Worm (Caenorhabditis elegans): ENCODE data around the gene C06C6.8.

C06C6.8 gene

ce11 chrV:15970820-15971219 lies 26.1 kb upstream of the C06C6.8 start:
- TF ChIP-seq hlh-6 (tag; optimal IDR thresholded peaks at IDR 0.05) = no peak
- no peak for TF ChIP-seq pag-3 (tag; optimal IDR thresholded peaks at IDR 0.05; ENCODE audit: borderline replicate concordance)
- TF ChIP-seq ztf-16 (tag; optimal IDR thresholded peaks at IDR 0.05) = no peak
- no peak for TF ChIP-seq pat-9 (tag; optimal IDR thresholded peaks at IDR 0.05)
- no peak for TF ChIP-seq hlh-30 (tag; optimal IDR thresholded peaks at IDR 0.05; ENCODE audit: insufficient read depth)
- TF ChIP-seq hlh-8 (tag; optimal IDR thresholded peaks at IDR 0.05) = no peak
- TF ChIP-seq F13H6.1 (tag; optimal IDR thresholded peaks at IDR 0.05) = no peak
- no peak for TF ChIP-seq ceh-45 (GFP tag; IDR thresholded peaks at IDR 0.05)
- no peak for TF ChIP-seq nhr-232 (tag; optimal IDR thresholded peaks at IDR 0.05)
- TF ChIP-seq dve-1 (tag; optimal IDR thresholded peaks at IDR 0.05) = no peak
- TF ChIP-seq pax-1 (tag; optimal IDR thresholded peaks at IDR 0.05) = no peak
- TF ChIP-seq ahr-1 (tag; optimal IDR thresholded peaks at IDR 0.05) = no peak
- TF ChIP-seq nhr-11 (tag; optimal IDR thresholded peaks at IDR 0.05) = no peak
- no peak for TF ChIP-seq ceh-18 (tag; optimal IDR thresholded peaks at IDR 0.05)
- no peak for TF ChIP-seq lim-6 (tag; optimal IDR thresholded peaks at IDR 0.05)
- no peak for TF ChIP-seq ceh-24 (tag; optimal IDR thresholded peaks at IDR 0.05)
- no peak for TF ChIP-seq ceh-9 (tag; optimal IDR thresholded peaks at IDR 0.05)
- TF ChIP-seq rnt-1 (tag; optimal IDR thresholded peaks at IDR 0.05) = no peak

- TF ChIP-seq K02D7.2 (tag; optimal IDR thresholded peaks at IDR 0.05) = no peak
- no peak for TF ChIP-seq Y22D7AL.16 (tag; optimal IDR thresholded peaks at IDR 0.05)
Measured at ce11 chrV:15972484-15972883, 24.5 kb upstream of the C06C6.8 start, which contains the start of gene sru-23. Gene sru-23 (minus strand): TSS chrV:15972584.

- TF ChIP-seq pat-9 (tag; optimal IDR thresholded peaks at IDR 0.05) (no peak), che-1 (tag; optimal IDR thresholded peaks at IDR 0.05) (no peak), T23F11.4 (GFP tag; optimal IDR thresholded peaks at IDR 0.05) (no peak), pax-1 (tag; optimal IDR thresholded peaks at IDR 0.05) (no peak), fkh-6 (tag; optimal IDR thresholded peaks at IDR 0.05) (no peak), sox-2 (GFP tag; IDR thresholded peaks at IDR 0.05) (no peak), pqm-1 (tag; optimal IDR thresholded peaks at IDR 0.05) (no peak), zip-5 (tag; optimal IDR thresholded peaks at IDR 0.05) (no peak), hlh-6 (tag; optimal IDR thresholded peaks at IDR 0.05) (no peak), elt-4 (tag; optimal IDR thresholded peaks at IDR 0.05) (no peak), lin-11 (tag; optimal IDR thresholded peaks at IDR 0.05) (no peak), odd-2 (tag; optimal IDR thresholded peaks at IDR 0.05) (no peak)
Measured at ce11 chrV:15974836-15975235, 22.1 kb upstream of the C06C6.8 start, which contains the start of gene sru-22. Gene sru-22 (minus strand): TSS chrV:15974936.

ce11 chrV:15975845-15976244 lies 21.1 kb upstream of the C06C6.8 start, which contains the start of gene clec-232:
Gene clec-232 (plus strand): TSS chrV:15976145.
- no peak for TF ChIP-seq unc-42 (tag; optimal IDR thresholded peaks at IDR 0.05)
- TF ChIP-seq pha-4 (tag; optimal IDR thresholded peaks at IDR 0.05) = no peak
- TF ChIP-seq ceh-18 (tag; optimal IDR thresholded peaks at IDR 0.05) = no peak
- no peak for TF ChIP-seq ztf-16 (tag; optimal IDR thresholded peaks at IDR 0.05)
- no peak for TF ChIP-seq mec-3 (tag; optimal IDR thresholded peaks at IDR 0.05; ENCODE audit: borderline replicate concordance)
- no peak for TF ChIP-seq fkh-10 (GFP tag; optimal IDR thresholded peaks at IDR 0.05)
- TF ChIP-seq lin-11 (tag; optimal IDR thresholded peaks at IDR 0.05) = no peak
- no peak for TF ChIP-seq hlh-8 (tag; optimal IDR thresholded peaks at IDR 0.05)
- no peak for TF ChIP-seq npax-4 (tag; optimal IDR thresholded peaks at IDR 0.05)
- no peak for TF ChIP-seq ceh-22 (tag; optimal IDR thresholded peaks at IDR 0.05)
- no peak for TF ChIP-seq ceh-31 (tag; optimal IDR thresholded peaks at IDR 0.05)
- no peak for TF ChIP-seq ceh-48 (tag; optimal IDR thresholded peaks at IDR 0.05)
- no peak for TF ChIP-seq pag-3 (tag; optimal IDR thresholded peaks at IDR 0.05; ENCODE audit: borderline replicate concordance)
- no peak for TF ChIP-seq sdc-2 (tag; optimal IDR thresholded peaks at IDR 0.05)
- TF ChIP-seq hlh-15 (tag; optimal IDR thresholded peaks at IDR 0.05) = no peak
- TF ChIP-seq nfya-1 (tag; optimal IDR thresholded peaks at IDR 0.05) = no peak
- no peak for TF ChIP-seq pax-1 (tag; optimal IDR thresholded peaks at IDR 0.05)

Data from whole organism, late embryonic.